Fruit fly (Drosophila melanogaster): Measurements from ENCODE around the gene Cyp4d2.

Gene Cyp4d2

DNA sequence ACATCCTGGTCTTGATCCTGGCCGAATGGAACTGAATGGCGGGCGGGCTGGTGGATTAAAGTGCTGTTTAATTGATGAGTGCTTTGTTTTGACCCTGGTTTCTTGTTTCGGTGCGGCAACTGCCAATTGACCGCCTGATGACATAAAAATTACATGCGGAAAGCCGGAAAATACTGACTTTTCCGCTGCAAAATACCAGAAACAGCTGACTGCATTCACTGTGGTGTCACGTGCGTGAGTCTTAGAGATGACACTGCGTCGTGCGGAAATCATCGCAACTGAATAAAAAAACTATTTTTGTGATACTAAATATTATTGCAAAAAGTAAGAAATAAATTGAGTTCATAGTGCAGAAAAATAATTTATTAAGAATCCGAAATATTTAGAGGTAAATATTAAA lies 26.3 kb upstream of the Cyp4d2 start, which contains the start of gene bcn92 (continued):
- no peak for TF ChIP-seq CG10321 (GFP tag; IDR thresholded peaks at IDR 0.05)
- TF ChIP-seq bsh (GFP tag; optimal IDR thresholded peaks at IDR 0.05), result peak in 1 of 2 experiments; percentile 16
- no peak for TF ChIP-seq CG43689 (GFP tag; IDR thresholded peaks at IDR 0.05)
- TF ChIP-seq BEAF-32 (GFP tag; optimal IDR thresholded peaks at IDR 0.05), result peak; percentile 90
- peak; percentile 15 for TF ChIP-seq CG8388 (GFP tag; optimal IDR thresholded peaks at IDR 0.05)
- TF ChIP-seq CG13624 (GFP tag; optimal IDR thresholded peaks at IDR 0.05), result peak; percentile 58
- no peak for TF ChIP-seq C15 (GFP tag; IDR thresholded peaks at IDR 0.05)
- no peak for TF ChIP-seq pb (GFP tag; optimal IDR thresholded peaks at IDR 0.05)
- no peak for TF ChIP-seq CrebB (tag; optimal IDR thresholded peaks at IDR 0.05)
- peak; percentile 61 for TF ChIP-seq CG15514 (GFP tag; optimal IDR thresholded peaks at IDR 0.05)
- peak; percentile 37 for TF ChIP-seq Meics (GFP tag; optimal IDR thresholded peaks at IDR 0.05)
- no peak for TF ChIP-seq CG15011 (GFP tag; optimal IDR thresholded peaks at IDR 0.05)
- peak; percentile 83 for TF ChIP-seq CG10431 (GFP tag; optimal IDR thresholded peaks at IDR 0.05)
- peak; percentile 35 for TF ChIP-seq Usf (GFP tag; optimal IDR thresholded peaks at IDR 0.05)
- no peak for TF ChIP-seq Fer2 (tag; optimal IDR thresholded peaks at IDR 0.05)
- peak; percentile 34 for TF ChIP-seq stwl (tag; optimal IDR thresholded peaks at IDR 0.05)
- TF ChIP-seq cwo (GFP tag; optimal IDR thresholded peaks at IDR 0.05), result peak; percentile 51
- no peak for TF ChIP-seq wek (GFP tag; optimal IDR thresholded peaks at IDR 0.05)
- no peak for TF ChIP-seq odd (GFP tag; optimal IDR thresholded peaks at IDR 0.05)
- TF ChIP-seq dmrt99B (tag; optimal IDR thresholded peaks at IDR 0.05), result no peak
- peak; percentile 52 for TF ChIP-seq tin (GFP tag; optimal IDR thresholded peaks at IDR 0.05)
- no peak for TF ChIP-seq CG11696 (GFP tag; IDR thresholded peaks at IDR 0.05)
- TF ChIP-seq fru (optimal IDR thresholded peaks at IDR 0.05), result no peak
- peak; percentile 93 for TF ChIP-seq vnd (GFP tag; IDR thresholded peaks at IDR 0.05; ENCODE audit: partially characterized antibody)
- TF ChIP-seq CG11695 (GFP tag; IDR thresholded peaks at IDR 0.05), result no peak
- no peak for TF ChIP-seq CG11723 (GFP tag; optimal IDR thresholded peaks at IDR 0.05)
- no peak for TF ChIP-seq CG8765 (GFP tag; IDR thresholded peaks at IDR 0.05)
- no peak for TF ChIP-seq CG30431 (GFP tag; optimal IDR thresholded peaks at IDR 0.05)
- TF ChIP-seq Trl (optimal IDR thresholded peaks at IDR 0.05), result no peak
- TF ChIP-seq Trl (GFP tag; optimal IDR thresholded peaks at IDR 0.05), result peak; percentile 26
- no peak for TF ChIP-seq en (GFP tag; optimal IDR thresholded peaks at IDR 0.05)
- TF ChIP-seq Sin3A (optimal IDR thresholded peaks at IDR 0.05), result peak; percentile 30
- TF ChIP-seq Ada2b (GFP tag; IDR thresholded peaks at IDR 0.05), result peak; percentile 40; the same call in 1 of the 2 replicates
- TF ChIP-seq CG7786 (GFP tag; optimal IDR thresholded peaks at IDR 0.05), result peak; percentile 33
- peak; percentile 2 for TF ChIP-seq Atf-2 (GFP tag; optimal IDR thresholded peaks at IDR 0.05)
- TF ChIP-seq Hr51 (GFP tag; optimal IDR thresholded peaks at IDR 0.05), result peak in 1 of 2 experiments; percentile 17
- no peak for TF ChIP-seq CG6654 (GFP tag; optimal IDR thresholded peaks at IDR 0.05)
- TF ChIP-seq org-1 (GFP tag; optimal IDR thresholded peaks at IDR 0.05), result no peak
- no peak for TF ChIP-seq disco-r (GFP tag; optimal IDR thresholded peaks at IDR 0.05)
- no peak for TF ChIP-seq eyg (GFP tag; optimal IDR thresholded peaks at IDR 0.05)
- no peak for TF ChIP-seq ro (GFP tag; IDR thresholded peaks at IDR 0.05)
- TF ChIP-seq CG10565 (GFP tag; optimal IDR thresholded peaks at IDR 0.05), result no peak
- TF ChIP-seq Ets97D (GFP tag; optimal IDR thresholded peaks at IDR 0.05), result peak; percentile 48
- TF ChIP-seq CG3847 (GFP tag; IDR thresholded peaks at IDR 0.05), result peak; percentile 39
- TF ChIP-seq CG18764 (GFP tag; optimal IDR thresholded peaks at IDR 0.05), result no peak
- no peak for TF ChIP-seq cato (GFP tag; optimal IDR thresholded peaks at IDR 0.05; ENCODE audit: borderline replicate concordance)
- no peak for TF ChIP-seq Poxn (GFP tag; IDR thresholded peaks at IDR 0.05)
- peak; percentile 33 for TF ChIP-seq CG34376 (GFP tag; optimal IDR thresholded peaks at IDR 0.05)
- 0 out of 3 replicates have a peak, but pooled peaks have one; percentile 12 for TF ChIP-seq Optix (GFP tag; IDR thresholded peaks at IDR 0.05)
- peak; percentile 9 for TF ChIP-seq CG18476 (GFP tag; optimal IDR thresholded peaks at IDR 0.05)
- TF ChIP-seq CG7372 (GFP tag; IDR thresholded peaks at IDR 0.05), result no peak
- TF ChIP-seq Sry-δ (GFP tag; optimal IDR thresholded peaks at IDR 0.05), result peak; percentile 90

Data from whole organism, embryonic.